Worm (Caenorhabditis elegans) whole organism, L4 larva: ENCODE data around the gene K08D12.4.

Experiments
- D1046.2 ChIP-seq: fragments of 200-800 bp; sonication (Bioruptor generic); IDR thresholded peaks from 2 replicates; pipeline ENCODE4 v1.3.6; 2022; ENCODE audit warnings: missing genetic modification characterization, missing compliant biosample characterization
- F26F4.8 ChIP-seq: fragments of 200-800 bp; sonication (Bioruptor generic); conservative IDR thresholded peaks from 2 replicates; pipeline ENCODE4 v1.3.6; 2022; ENCODE audit warnings: missing genetic modification characterization, missing compliant biosample characterization
- F37D6.2 ChIP-seq: sonication (generic microtip); optimal IDR thresholded peaks from 2 replicates; lab custom pipeline; 2016; ENCODE audit warnings: mild to moderate bottlenecking, missing genetic modification characterization, missing compliant biosample characterization
- F44E2.7 ChIP-seq: fragments of 200-800 bp; sonication (Bioruptor generic); IDR thresholded peaks from 2 replicates; pipeline ENCODE4 v2.1.2; 2022; ENCODE audit warnings: missing genetic modification characterization, missing compliant biosample characterization
- F49E8.2 ChIP-seq: sonication (generic microtip); optimal IDR thresholded peaks from 2 replicates; lab custom pipeline; 2016; ENCODE audit warnings: missing compliant biosample characterization, mild to moderate bottlenecking, missing genetic modification characterization, borderline replicate concordance
- T20F7.1 ChIP-seq: fragments of 200-800 bp; sonication (Bioruptor generic); optimal IDR thresholded peaks from 2 replicates; lab custom pipeline; 2018; ENCODE audit warnings: mild to moderate bottlenecking, missing genetic modification characterization, missing compliant biosample characterization
- Y48G9A.11 ChIP-seq: fragments of 200-800 bp; sonication (Bioruptor generic); IDR thresholded peaks from 2 replicates; pipeline ENCODE4 v1.3.6; 2022; ENCODE audit warnings: missing genetic modification reagents, missing genetic modification characterization, missing compliant biosample characterization
- ZK337.2 ChIP-seq: fragments of 200-800 bp; sonication (Bioruptor generic); IDR thresholded peaks from 2 replicates; pipeline ENCODE4 v1.3.6; 2022; ENCODE audit warnings: missing genetic modification reagents, missing genetic modification characterization, missing compliant biosample characterization
- arid-1 ChIP-seq: fragments of 200-800 bp; sonication (Bioruptor generic); conservative IDR thresholded peaks from 2 replicates; pipeline ENCODE4 v1.3.6; 2022; ENCODE audit warnings: missing genetic modification reagents, missing genetic modification characterization, missing compliant biosample characterization
- ceh-20 ChIP-seq: fragments of 200-800 bp; sonication (Bioruptor generic); IDR thresholded peaks from 2 replicates; pipeline ENCODE4 v1.3.6; 2022; ENCODE audit warnings: missing genetic modification reagents, missing genetic modification characterization, missing compliant biosample characterization
- ctbp-1 ChIP-seq: fragments of 200-800 bp; sonication (Bioruptor generic); IDR thresholded peaks from 2 replicates; pipeline ENCODE4 v1.3.6; 2022; ENCODE audit warnings: missing genetic modification reagents, missing genetic modification characterization, missing compliant biosample characterization
- daf-12 ChIP-seq: fragments of 150-350 bp; optimal IDR thresholded peaks from 2 replicates; lab custom pipeline; 2014; ENCODE audit warnings: missing biosample characterization, missing genetic modification reagents, missing genetic modification characterization
- daf-8 ChIP-seq: fragments of 200-800 bp; sonication (Bioruptor generic); IDR thresholded peaks from 2 replicates; pipeline ENCODE4 v1.3.6; 2022; ENCODE audit warnings: missing genetic modification characterization, missing compliant biosample characterization
- dmd-6 ChIP-seq: fragments of 200-800 bp; sonication (Bioruptor generic); IDR thresholded peaks from 2 replicates; pipeline ENCODE4 v1.3.6; 2022; ENCODE audit warnings: missing genetic modification reagents, missing genetic modification characterization, missing compliant biosample characterization
- dmd-9 ChIP-seq: fragments of 200-800 bp; sonication (Bioruptor generic); IDR thresholded peaks from 2 replicates; pipeline ENCODE4 v1.3.6; 2022; ENCODE audit warnings: missing genetic modification reagents, missing genetic modification characterization, missing compliant biosample characterization
- dpl-1 ChIP-seq: fragments of 150-350 bp; optimal IDR thresholded peaks from 2 replicates; lab custom pipeline; 2014; ENCODE audit warnings: missing biosample characterization, missing genetic modification reagents, missing genetic modification characterization
- duxl-1 ChIP-seq: sonication (generic microtip); optimal IDR thresholded peaks from 2 replicates; lab custom pipeline; 2016; ENCODE audit warnings: mild to moderate bottlenecking, missing genetic modification characterization, moderate library complexity, missing compliant biosample characterization; ENCODE audit not compliant: poor library complexity
- fkh-10 ChIP-seq: fragments of 150-350 bp; optimal IDR thresholded peaks from 2 replicates; lab custom pipeline; 2014; ENCODE audit warnings: missing biosample characterization, missing genetic modification reagents, missing genetic modification characterization
- fos-1 ChIP-seq: fragments of 150-350 bp; optimal IDR thresholded peaks from 2 replicates; lab custom pipeline; 2014; ENCODE audit warnings: missing biosample characterization, missing genetic modification characterization
- gei-8 ChIP-seq: fragments of 200-800 bp; sonication (Bioruptor generic); optimal IDR thresholded peaks from 2 replicates; lab custom pipeline; 2018; ENCODE audit warnings: mild to moderate bottlenecking, missing genetic modification characterization, missing compliant biosample characterization
- hif-1 ChIP-seq, 2 experiments: sonication (generic microtip); optimal IDR thresholded peaks; 2 replicates each; lab custom pipeline; 2016 to 2017; ENCODE audit warnings: missing compliant biosample characterization in 2 of 2, missing genetic modification characterization in 2 of 2, missing genetic modification reagents in 2 of 2, missing genotype in 2 of 2, mild to moderate bottlenecking in 1 of 2
- hlh-11 ChIP-seq: fragments of 200-800 bp; sonication (Bioruptor generic); optimal IDR thresholded peaks from 2 replicates; lab custom pipeline; 2018; ENCODE audit warnings: mild to moderate bottlenecking, missing genetic modification characterization, missing compliant biosample characterization
- hlh-30 ChIP-seq: sonication (generic microtip); optimal IDR thresholded peaks from 2 replicates; lab custom pipeline; 2017; ENCODE audit warnings: antibody characterized with exemption, mild to moderate bottlenecking, missing genetic modification characterization, missing compliant biosample characterization; ENCODE audit not compliant: insufficient read depth
- jun-1 ChIP-seq: fragments of 150-350 bp; optimal IDR thresholded peaks from 2 replicates; lab custom pipeline; 2014; ENCODE audit warnings: missing biosample characterization, missing genetic modification reagents, missing genetic modification characterization
- lin-13 ChIP-seq: fragments of 150-350 bp; optimal IDR thresholded peaks from 2 replicates; lab custom pipeline; 2014; ENCODE audit warnings: missing biosample characterization, missing genetic modification reagents, missing genetic modification characterization
- lin-38 ChIP-seq: fragments of 200-800 bp; sonication (Bioruptor generic); IDR thresholded peaks from 2 replicates; pipeline ENCODE4 v1.3.6; 2022; ENCODE audit warnings: missing genetic modification reagents, missing genetic modification characterization, missing compliant biosample characterization
- lsy-2 ChIP-seq, 2 experiments: fragments of 150-350 bp in 1 of 2; sonication (generic microtip) in 1 of 2; optimal IDR thresholded peaks; 2 replicates each; lab custom pipeline; 2014 to 2017; ENCODE audit warnings: missing biosample characterization in 2 of 2, missing genetic modification characterization in 2 of 2
- madf-5 ChIP-seq, 2 experiments: fragments of 200-800 bp; sonication (Bioruptor generic); IDR thresholded peaks; 2 replicates each; pipeline ENCODE4 v1.3.6; 2022; ENCODE audit warnings: missing compliant biosample characterization in 2 of 2, missing genetic modification characterization in 2 of 2
- mdl-1 ChIP-seq, 2 experiments: fragments of 150-350 bp in 1 of 2; sonication (generic microtip) in 1 of 2; optimal IDR thresholded peaks; 2 replicates each; lab custom pipeline; 2014 to 2017; ENCODE audit warnings: missing biosample characterization in 2 of 2, missing genetic modification characterization in 2 of 2
- mdt-29 ChIP-seq: fragments of 200-800 bp; sonication (Bioruptor generic); IDR thresholded peaks from 2 replicates; pipeline ENCODE4 v1.3.6; 2022; ENCODE audit warnings: missing genetic modification reagents, missing genetic modification characterization, missing compliant biosample characterization
- mxl-2 ChIP-seq: fragments of 200-800 bp; sonication (Bioruptor generic); conservative IDR thresholded peaks from 2 replicates; pipeline ENCODE4 v1.3.6; 2022; ENCODE audit warnings: missing genetic modification reagents, missing genetic modification characterization, missing compliant biosample characterization
- nhr-111 ChIP-seq: fragments of 200-800 bp; sonication (Bioruptor generic); optimal IDR thresholded peaks from 2 replicates; lab custom pipeline; 2018; ENCODE audit warnings: mild to moderate bottlenecking, missing genetic modification characterization, missing compliant biosample characterization
- nhr-237 ChIP-seq: sonication (generic microtip); optimal IDR thresholded peaks from 2 replicates; lab custom pipeline; 2017; ENCODE audit warnings: missing biosample characterization, missing genetic modification characterization
- nhr-25 ChIP-seq: sonication (generic microtip); optimal IDR thresholded peaks from 2 replicates; lab custom pipeline; 2017; ENCODE audit warnings: missing genetic modification characterization, mild to moderate bottlenecking, missing compliant biosample characterization, antibody characterized with exemption, moderate library complexity, borderline replicate concordance; ENCODE audit not compliant: insufficient read depth
- nhr-42 ChIP-seq: fragments of 200-800 bp; sonication (Bioruptor generic); IDR thresholded peaks from 2 replicates; pipeline ENCODE4 v1.3.6; 2022; ENCODE audit warnings: missing genetic modification characterization, missing compliant biosample characterization
- rbr-2 ChIP-seq: sonication (generic microtip); optimal IDR thresholded peaks from 2 replicates; lab custom pipeline; 2016; ENCODE audit warnings: missing genotype, missing genetic modification characterization, missing compliant biosample characterization
- sdz-12 ChIP-seq: fragments of 200-800 bp; sonication (Bioruptor generic); optimal IDR thresholded peaks from 2 replicates; lab custom pipeline; 2018; ENCODE audit warnings: mild to moderate bottlenecking, missing genetic modification characterization, missing compliant biosample characterization
- set-16 ChIP-seq: fragments of 200-800 bp; sonication (Bioruptor generic); IDR thresholded peaks from 2 replicates; pipeline ENCODE4 v1.3.6; 2022; ENCODE audit warnings: missing genetic modification reagents, missing genetic modification characterization, missing compliant biosample characterization
- snpc-4 ChIP-seq: fragments of 150-350 bp; optimal IDR thresholded peaks from 2 replicates; lab custom pipeline; 2014; ENCODE audit warnings: missing biosample characterization, missing genetic modification characterization
- spr-1 ChIP-seq: sonication (generic microtip); optimal IDR thresholded peaks from 2 replicates; lab custom pipeline; 2016; ENCODE audit warnings: mild to moderate bottlenecking, missing genetic modification characterization, missing compliant biosample characterization
- spr-3 ChIP-seq: fragments of 200-800 bp; sonication (Bioruptor generic); optimal IDR thresholded peaks from 2 replicates; lab custom pipeline; 2018; ENCODE audit warnings: mild to moderate bottlenecking, missing genetic modification characterization, missing compliant biosample characterization
- tra-1 ChIP-seq: fragments of 200-800 bp; sonication (Bioruptor generic); IDR thresholded peaks from 2 replicates; pipeline ENCODE4 v1.3.6; 2022; ENCODE audit warnings: missing genetic modification reagents, missing genetic modification characterization, missing compliant biosample characterization
- unc-62 ChIP-seq, 3 experiments: fragments of 150-350 bp in 1 of 3; sonication (generic microtip); optimal IDR thresholded peaks in 2 of 3; peaks in 1 of 3; 1 replicate in 1 of 3; 2 replicates in 2 of 3; lab custom pipeline; 2014 to 2017; ENCODE audit warnings: missing biosample characterization in 3 of 3, missing genetic modification characterization in 3 of 3, missing genetic modification reagents in 3 of 3, missing genotype in 1 of 3
- vab-7 ChIP-seq: fragments of 200-800 bp; sonication (Bioruptor generic); IDR thresholded peaks from 2 replicates; pipeline ENCODE4 v1.3.6; 2022; ENCODE audit warnings: missing genetic modification reagents, missing genetic modification characterization, missing compliant biosample characterization
- zfp-2 ChIP-seq: sonication (generic microtip); optimal IDR thresholded peaks from 2 replicates; lab custom pipeline; 2016; ENCODE audit warnings: mild to moderate bottlenecking, missing genetic modification characterization, missing compliant biosample characterization
- zip-11 ChIP-seq: fragments of 200-800 bp; sonication (Bioruptor generic); IDR thresholded peaks from 2 replicates; pipeline ENCODE4 v1.3.6; 2022; ENCODE audit warnings: missing genetic modification characterization, missing compliant biosample characterization
- ztf-7 ChIP-seq: fragments of 150-350 bp; optimal IDR thresholded peaks from 2 replicates; lab custom pipeline; 2014; ENCODE audit warnings: missing biosample characterization, missing genetic modification characterization

Gene K08D12.4

DNA sequence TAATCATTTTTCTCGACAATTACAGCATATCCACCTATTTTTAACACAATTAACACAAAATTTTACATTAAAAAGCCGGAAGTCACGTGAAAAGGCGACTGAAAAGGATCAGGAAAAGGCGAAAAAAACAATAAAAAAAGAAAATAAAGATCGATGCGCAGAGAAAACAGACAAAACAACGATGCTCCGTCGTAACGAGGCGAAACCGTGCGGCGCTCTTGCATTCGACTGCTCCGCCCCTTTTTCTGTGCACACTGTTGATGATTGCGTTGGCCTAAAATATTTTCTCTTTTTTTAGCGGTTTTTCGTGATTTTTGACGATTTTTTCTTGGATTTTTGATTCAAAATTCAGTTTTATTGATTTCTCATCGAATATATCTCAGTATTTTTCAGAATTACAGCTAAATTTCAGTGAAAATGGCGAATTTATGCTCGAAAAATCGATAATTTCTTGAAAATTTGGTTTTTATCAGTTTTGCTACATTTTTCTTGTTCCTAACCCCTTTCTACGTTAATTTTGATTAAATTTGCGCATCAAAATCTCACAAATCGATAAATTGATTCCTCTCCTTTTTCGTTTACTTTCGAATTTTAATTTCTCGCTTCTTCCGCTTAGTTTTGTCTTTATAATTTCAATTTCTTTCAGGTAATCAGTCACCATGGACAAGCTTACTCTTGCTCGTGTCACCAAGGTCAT lies 47.9 kb upstream of the K08D12.4 start, which contains the start of gene rps-28 (continued):
- TF ChIP-seq daf-12 (tag; lab: Kevin White, UChicago) = no peak
- peak; percentile 65; the same call in 1 of the 2 replicates for TF ChIP-seq mdt-29 (GFP tag; lab: Robert Waterston, UW)
- TF ChIP-seq T20F7.1 = peak; percentile 100
- TF ChIP-seq jun-1 = peak; percentile 75
- TF ChIP-seq F49E8.2 (tag; lab: Kevin White, UChicago) = peak; percentile 89
- peak; percentile 51 to 87 for TF ChIP-seq hif-1 (tag; optimal IDR thresholded peaks at IDR 0.05; lab: Kevin White, UChicago)
- TF ChIP-seq hlh-11 (tag; lab: Kevin White, UChicago) = peak; percentile 95
- peak; percentile 84 for TF ChIP-seq ztf-7
- TF ChIP-seq fos-1 = no peak
- peak; percentile 95 for TF ChIP-seq fkh-10 (GFP tag; lab: Kevin White, UChicago)
- peak; percentile 89 for TF ChIP-seq F37D6.2 (tag; lab: Kevin White, UChicago)
- TF ChIP-seq tra-1 (GFP tag; lab: Robert Waterston, UW) = peak; percentile 93
- no peak for TF ChIP-seq F26F4.8 (GFP tag; lab: Robert Waterston, UW)
- TF ChIP-seq nhr-237 = peak; percentile 48
- peak in 1 of 2 experiments; percentile 80 for TF ChIP-seq mdl-1 (tag; optimal IDR thresholded peaks at IDR 0.05; lab: Kevin White, UChicago)
- TF ChIP-seq hlh-30 (tag; lab: Kevin White, UChicago) = peak; percentile 94
- TF ChIP-seq lin-13 (GFP tag; lab: Kevin White, UChicago) = peak; percentile 97
- no peak for TF ChIP-seq sdz-12 (GFP tag; lab: Kevin White, UChicago)
- no peak for TF ChIP-seq nhr-111
- TF ChIP-seq nhr-42 (GFP tag; lab: Robert Waterston, UW) = peak; percentile 86
- TF ChIP-seq unc-62 (GFP tag; optimal IDR thresholded peaks at IDR 0.05 in 1 of 2; lab: Kevin White, UChicago) = peak in 1 of 2 experiments; percentile 92
- no peak for TF ChIP-seq unc-62 (tag; optimal IDR thresholded peaks at IDR 0.05; lab: Kevin White, UChicago)
- TF ChIP-seq gei-8 = no peak
- no peak for TF ChIP-seq daf-8
- TF ChIP-seq duxl-1 (tag; lab: Kevin White, UChicago) = peak; percentile 90
- peak; percentile 97 for TF ChIP-seq rbr-2 (tag; lab: Kevin White, UChicago)
- TF ChIP-seq ceh-20 (GFP tag; lab: Robert Waterston, UW) = peak; percentile 91
- no peak for TF ChIP-seq F44E2.7
- TF ChIP-seq zfp-2 (tag; lab: Kevin White, UChicago) = peak; percentile 74
- TF ChIP-seq Y48G9A.11 (GFP tag; lab: Robert Waterston, UW) = peak; percentile 100
- 0 out of 2 replicates have a peak, but pooled peaks have one; percentile 27 for TF ChIP-seq mxl-2 (GFP tag; lab: Robert Waterston, UW)
- peak; percentile 91 for TF ChIP-seq dpl-1 (GFP tag; lab: Kevin White, UChicago)
- TF ChIP-seq vab-7 (GFP tag; lab: Robert Waterston, UW) = peak; percentile 96
- TF ChIP-seq madf-5 (GFP tag; IDR thresholded peaks at IDR 0.05; lab: Robert Waterston, UW) = 0 out of 4 replicates have a peak, but pooled peaks of 1 of the 2 experiments have one; percentile 64
- TF ChIP-seq D1046.2 (GFP tag; lab: Robert Waterston, UW) = peak; percentile 87
- TF ChIP-seq arid-1 = peak; percentile 90
- TF ChIP-seq snpc-4 = peak; percentile 39
- peak; percentile 78 for TF ChIP-seq ctbp-1 (GFP tag; lab: Robert Waterston, UW)
- TF ChIP-seq zip-11 (GFP tag; lab: Robert Waterston, UW) = no peak
- TF ChIP-seq ZK337.2 (GFP tag; lab: Robert Waterston, UW) = peak; percentile 69; the same call in 1 of the 2 replicates
- TF ChIP-seq set-16 (GFP tag; lab: Robert Waterston, UW) = peak; percentile 53; the same call in 1 of the 2 replicates
- peak; percentile 90 for TF ChIP-seq spr-1 (tag; lab: Kevin White, UChicago)
- peak; percentile 91 for TF ChIP-seq dmd-6 (GFP tag; lab: Robert Waterston, UW)
- peak; percentile 93 for TF ChIP-seq lin-38
- peak; percentile 87 to 96 for TF ChIP-seq lsy-2 (tag; optimal IDR thresholded peaks at IDR 0.05; lab: Kevin White, UChicago)
- TF ChIP-seq spr-3 (GFP tag; lab: Kevin White, UChicago) = peak; percentile 86
- peak; percentile 91 for TF ChIP-seq dmd-9
- TF ChIP-seq nhr-25 (tag; lab: Kevin White, UChicago) = peak; percentile 96
